Worm (Caenorhabditis elegans) whole organism, young adult: ENCODE measurements around the gene pmp-1.

Experiments
- F33H1.4 ChIP-seq: fragments of 200-800 bp; sonication (Bioruptor generic); IDR thresholded peaks from 2 replicates; pipeline ENCODE4 v1.3.6; 2022; ENCODE audit warnings: missing genetic modification reagents, missing genetic modification characterization, missing compliant biosample characterization
- F39B2.1 ChIP-seq: fragments of 200-800 bp; sonication (Bioruptor generic); IDR thresholded peaks from 2 replicates; pipeline ENCODE4 v1.3.6; 2022; ENCODE audit warnings: missing genetic modification reagents, missing genetic modification characterization, missing compliant biosample characterization
- ceh-27 ChIP-seq: fragments of 200-800 bp; sonication (Bioruptor generic); optimal IDR thresholded peaks from 2 replicates; lab custom pipeline; 2018; ENCODE audit warnings: mild to moderate bottlenecking, missing genetic modification characterization, moderate library complexity, missing compliant biosample characterization
- efl-1 ChIP-seq: fragments of 150-350 bp; optimal IDR thresholded peaks from 2 replicates; lab custom pipeline; 2014; ENCODE audit warnings: missing biosample characterization, missing genetic modification reagents, missing genetic modification characterization
- let-526 ChIP-seq: fragments of 200-800 bp; sonication (Bioruptor generic); IDR thresholded peaks from 2 replicates; pipeline ENCODE4 v1.3.6; 2022; ENCODE audit warnings: missing genetic modification reagents, missing genetic modification characterization, missing compliant biosample characterization
- unc-130 ChIP-seq: sonication (generic microtip); optimal IDR thresholded peaks from 2 replicates; lab custom pipeline; 2016; ENCODE audit warnings: missing genetic modification reagents, missing genetic modification characterization, missing compliant biosample characterization

DNA sequence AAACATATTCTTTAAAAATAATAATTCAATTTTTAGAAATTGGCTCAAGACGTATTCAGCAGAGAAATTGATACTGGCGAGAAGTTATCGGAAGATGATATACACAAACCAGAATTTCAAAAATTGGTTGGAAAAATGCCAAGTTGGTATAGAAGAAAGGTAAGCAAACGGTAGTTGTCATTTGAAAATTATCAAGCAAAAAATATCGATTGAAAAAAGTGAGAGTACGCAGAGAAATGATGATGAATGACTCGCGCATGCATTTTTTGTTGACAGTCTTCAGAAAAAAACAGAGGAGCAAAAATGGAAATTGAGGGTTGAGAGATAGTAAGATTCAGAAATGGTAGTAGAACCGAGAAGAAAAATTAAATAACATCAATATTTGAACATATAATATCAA lies 49.4 kb upstream of the pmp-1 start:
- TF ChIP-seq efl-1 (GFP tag; lab: Kevin White, UChicago), result no peak
- no peak for TF ChIP-seq ceh-27 (GFP tag; lab: Kevin White, UChicago)
- TF ChIP-seq F33H1.4 (GFP tag; lab: Robert Waterston, UW), result no peak
- no peak for TF ChIP-seq F39B2.1 (GFP tag; lab: Robert Waterston, UW)
- no peak for TF ChIP-seq unc-130 (GFP tag; lab: Kevin White, UChicago)
- TF ChIP-seq let-526 (GFP tag; lab: Robert Waterston, UW), result no peak
